Fruit fly (Drosophila melanogaster) whole organism: ENCODE results near the gene MnM.

ENCODE experiments used
- CG8478 ChIP-seq: fragments of >200 bp; optimal IDR thresholded peaks from 2 replicates; lab custom pipeline; 2018; ENCODE audit warnings: inconsistent platforms
- Dll ChIP-seq: fragments of >200 bp; optimal IDR thresholded peaks from 2 replicates; lab custom pipeline; 2017
- EcR ChIP-seq, 2 experiments: fragments of >200 bp; optimal IDR thresholded peaks; 2 replicates each; lab custom pipeline; 2017; ENCODE audit warnings: missing biosample characterization in 2 of 2, missing genetic modification characterization in 2 of 2, missing genetic modification reagents in 2 of 2

dm6 chr3L:3165399-3165798, 13.0 kb downstream of the MnM start:
- TF ChIP-seq Dll (lab: Kevin White, UChicago) = no peak
- no peak for TF ChIP-seq EcR (GFP tag; optimal IDR thresholded peaks at IDR 0.05; lab: Kevin White, UChicago)
- no peak for TF ChIP-seq CG8478 (lab: Kevin White, UChicago)
